Worm (Caenorhabditis elegans): Measurements from ENCODE around the gene C10A4.7.

Gene C10A4.7

ce11 chrX:7431165-7431564, 15.8 kb upstream of the C10A4.7 start, which contains the start of gene clc-2:
TSS of gene clc-2 (plus strand) at chrX:7431465.
- TF ChIP-seq tbx-7 (tag; optimal IDR thresholded peaks at IDR 0.05): no peak
- TF ChIP-seq ahr-1 (tag; optimal IDR thresholded peaks at IDR 0.05): no peak

ce11 chrX:7430483-7430882, 15.2 kb upstream of the C10A4.7 start:
- TF ChIP-seq ceh-24 (tag; optimal IDR thresholded peaks at IDR 0.05): no peak
- TF ChIP-seq tbx-7 (tag; optimal IDR thresholded peaks at IDR 0.05): no peak
- TF ChIP-seq ahr-1 (tag; optimal IDR thresholded peaks at IDR 0.05): no peak
- no peak for TF ChIP-seq ceh-14 (tag; optimal IDR thresholded peaks at IDR 0.05)
- no peak for TF ChIP-seq hlh-30 (tag; optimal IDR thresholded peaks at IDR 0.05; ENCODE audit: insufficient read depth)
- no peak for TF ChIP-seq hlh-15 (tag; optimal IDR thresholded peaks at IDR 0.05)
- TF ChIP-seq ets-4 (tag; optimal IDR thresholded peaks at IDR 0.05): no peak
- no peak for TF ChIP-seq gmeb-2 (tag; optimal IDR thresholded peaks at IDR 0.05)
- no peak for TF ChIP-seq K02D7.2 (tag; optimal IDR thresholded peaks at IDR 0.05)
- no peak for TF ChIP-seq nhr-11 (tag; optimal IDR thresholded peaks at IDR 0.05)
- no peak for TF ChIP-seq ceh-9 (tag; optimal IDR thresholded peaks at IDR 0.05)

- TF ChIP-seq elt-4 (tag; optimal IDR thresholded peaks at IDR 0.05) (no peak), nfya-1 (tag; optimal IDR thresholded peaks at IDR 0.05) (no peak), ceh-6 (GFP tag; optimal IDR thresholded peaks at IDR 0.05) (no peak), C08G9.2 (tag; optimal IDR thresholded peaks at IDR 0.05) (no peak), rnt-1 (tag; optimal IDR thresholded peaks at IDR 0.05) (no peak), pat-9 (tag; optimal IDR thresholded peaks at IDR 0.05) (no peak), Y22D7AL.16 (tag; optimal IDR thresholded peaks at IDR 0.05) (no peak), eyg-1 (tag; optimal IDR thresholded peaks at IDR 0.05) (no peak), ceh-45 (GFP tag; IDR thresholded peaks at IDR 0.05) (no peak), K02D7.2 (tag; optimal IDR thresholded peaks at IDR 0.05) (no peak), ref-2 (tag; optimal IDR thresholded peaks at IDR 0.05) (no peak), ceh-31 (tag; optimal IDR thresholded peaks at IDR 0.05) (no peak), lin-11 (tag; optimal IDR thresholded peaks at IDR 0.05) (no peak), dmd-4 (tag; optimal IDR thresholded peaks at IDR 0.05; ENCODE audit: borderline replicate concordance) (no peak)
These were observed 9.5 kb upstream of the C10A4.7 start, which contains the start of gene mnm-2 for ce11 chrX:7424813-7425212. TSS of gene mnm-2 (minus strand) at chrX:7424913.

ce11 chrX:7420571-7420970, 5.3 kb upstream of the C10A4.7 start, which contains the start of gene C10A4.9:
TSS of gene C10A4.9 (plus strand) at chrX:7420871.
- no peak for TF ChIP-seq pax-1 (tag; optimal IDR thresholded peaks at IDR 0.05)
- TF ChIP-seq ref-2 (tag; optimal IDR thresholded peaks at IDR 0.05): no peak
- TF ChIP-seq hlh-6 (tag; optimal IDR thresholded peaks at IDR 0.05): no peak
- no peak for TF ChIP-seq fkh-10 (GFP tag; optimal IDR thresholded peaks at IDR 0.05)

- TF ChIP-seq pat-9 (tag; optimal IDR thresholded peaks at IDR 0.05) (no peak), ceh-24 (tag; optimal IDR thresholded peaks at IDR 0.05) (no peak), ceh-48 (tag; optimal IDR thresholded peaks at IDR 0.05) (no peak), ceh-45 (GFP tag; IDR thresholded peaks at IDR 0.05) (no peak), Y22D7AL.16 (tag; optimal IDR thresholded peaks at IDR 0.05) (no peak), K09A11.1 (tag; optimal IDR thresholded peaks at IDR 0.05; ENCODE audit: insufficient read depth) (no peak)
These were observed 762 bp upstream of the C10A4.7 start, which contains the start of gene C10A4.1 for ce11 chrX:7416082-7416481. TSS of gene C10A4.1 (plus strand) at chrX:7416382.

- TF ChIP-seq ceh-24 (tag; optimal IDR thresholded peaks at IDR 0.05) (no peak), mec-3 (tag; optimal IDR thresholded peaks at IDR 0.05; ENCODE audit: borderline replicate concordance) (no peak), nhr-11 (tag; optimal IDR thresholded peaks at IDR 0.05) (no peak), lim-6 (tag; optimal IDR thresholded peaks at IDR 0.05) (no peak), syd-9 (tag; optimal IDR thresholded peaks at IDR 0.05) (no peak), madf-2 (tag; optimal IDR thresholded peaks at IDR 0.05) (no peak), K02D7.2 (tag; optimal IDR thresholded peaks at IDR 0.05) (no peak), ceh-2 (tag; optimal IDR thresholded peaks at IDR 0.05) (no peak), hlh-15 (tag; optimal IDR thresholded peaks at IDR 0.05) (no peak), ahr-1 (tag; optimal IDR thresholded peaks at IDR 0.05) (no peak)
These were observed 5.4 kb downstream of the C10A4.7 start, which contains the start of gene C10A4.2 for ce11 chrX:7409935-7410334. TSS of gene C10A4.2 (plus strand) at chrX:7410235.
